Fruit fly (Drosophila melanogaster): ENCODE measurements around the gene CG11779.
A peak's percentile ranks its signal among the peaks of the same experiment; 100 is the strongest.

The CG11779 gene

dm6 chr3R:19151848-19152787, 7.6 kb downstream of the CG11779 start (continued):
- no peak for TF ChIP-seq CG3163 (GFP tag; optimal IDR thresholded peaks at IDR 0.05)
- no peak for TF ChIP-seq CG16779 (GFP tag; IDR thresholded peaks at IDR 0.05)
- no peak for TF ChIP-seq CkIIα-i1 (GFP tag; IDR thresholded peaks at IDR 0.05)
- no peak for TF ChIP-seq CG17568 (GFP tag; optimal IDR thresholded peaks at IDR 0.05)
- no peak for TF ChIP-seq Elba2 (GFP tag; optimal IDR thresholded peaks at IDR 0.05)
- TF ChIP-seq CG10274 (GFP tag; optimal IDR thresholded peaks at IDR 0.05), result no peak
- TF ChIP-seq prd (optimal IDR thresholded peaks at IDR 0.05), result no peak
- TF ChIP-seq prd (GFP tag; IDR thresholded peaks at IDR 0.05), result peak; percentile 72; the same call in 2 of the 3 replicates
- TF ChIP-seq fd96Cb (tag; optimal IDR thresholded peaks at IDR 0.05), result peak; percentile 21
- TF ChIP-seq fd64A (GFP tag; optimal IDR thresholded peaks at IDR 0.05), result no peak
- TF ChIP-seq CG18476 (GFP tag; optimal IDR thresholded peaks at IDR 0.05), result no peak
- TF ChIP-seq CG7963 (GFP tag; IDR thresholded peaks at IDR 0.05; ENCODE audit: partially characterized antibody), result no peak
- TF ChIP-seq CG7786 (GFP tag; optimal IDR thresholded peaks at IDR 0.05), result no peak
- peak; percentile 9 for TF ChIP-seq CG15011 (GFP tag; optimal IDR thresholded peaks at IDR 0.05)
- no peak for TF ChIP-seq HmgZ (tag; optimal IDR thresholded peaks at IDR 0.05)
- TF ChIP-seq CG3281 (GFP tag; optimal IDR thresholded peaks at IDR 0.05), result peak; percentile 31
- TF ChIP-seq kah (GFP tag; optimal IDR thresholded peaks at IDR 0.05), result no peak
- no peak for TF ChIP-seq lov (optimal IDR thresholded peaks at IDR 0.05)
- TF ChIP-seq lov (GFP tag; IDR thresholded peaks at IDR 0.05), result 0 out of 3 replicates have a peak, but pooled peaks have one; percentile 13
- TF ChIP-seq Jarid2 (GFP tag; optimal IDR thresholded peaks at IDR 0.05), result no peak
- no peak for TF ChIP-seq CG9609 (GFP tag; optimal IDR thresholded peaks at IDR 0.05)
- peak; percentile 32 for TF ChIP-seq cwo (GFP tag; optimal IDR thresholded peaks at IDR 0.05)
- peak; percentile 19 for TF ChIP-seq Ssrp (tag; optimal IDR thresholded peaks at IDR 0.05)
- no peak for TF ChIP-seq CG6654 (GFP tag; optimal IDR thresholded peaks at IDR 0.05)
- TF ChIP-seq wek (GFP tag; optimal IDR thresholded peaks at IDR 0.05), result no peak
- TF ChIP-seq CG8281 (tag; optimal IDR thresholded peaks at IDR 0.05), result no peak
- TF ChIP-seq onecut (GFP tag; IDR thresholded peaks at IDR 0.05), result no peak
- no peak for TF ChIP-seq stwl (tag; optimal IDR thresholded peaks at IDR 0.05)
- TF ChIP-seq hkb (optimal IDR thresholded peaks at IDR 0.05), result no peak
- TF ChIP-seq hkb (GFP tag; IDR thresholded peaks at IDR 0.05), result peak; percentile 59
- TF ChIP-seq Tbp (GFP tag; optimal IDR thresholded peaks at IDR 0.05), result no peak
- no peak for TF ChIP-seq tna (GFP tag; IDR thresholded peaks at IDR 0.05; ENCODE audit: partially characterized antibody)
- no peak for TF ChIP-seq Trl (optimal IDR thresholded peaks at IDR 0.05)
- no peak for TF ChIP-seq Trl (GFP tag; optimal IDR thresholded peaks at IDR 0.05)
- TF ChIP-seq cas (GFP tag; IDR thresholded peaks at IDR 0.05), result no peak
- TF ChIP-seq Atf-2 (GFP tag; optimal IDR thresholded peaks at IDR 0.05), result no peak
- no peak for TF ChIP-seq sr (GFP tag; IDR thresholded peaks at IDR 0.05)
- no peak for TF ChIP-seq seq (GFP tag; IDR thresholded peaks at IDR 0.05)
- TF ChIP-seq bowl (GFP tag; IDR thresholded peaks at IDR 0.05), result no peak
- TF ChIP-seq CG2129 (GFP tag; IDR thresholded peaks at IDR 0.05; ENCODE audit: partially characterized antibody), result no peak
- TF ChIP-seq CG7745 (tag; optimal IDR thresholded peaks at IDR 0.05), result no peak
- TF ChIP-seq CG10147 (GFP tag; optimal IDR thresholded peaks at IDR 0.05), result peak; percentile 19
- no peak for TF ChIP-seq chn (GFP tag; optimal IDR thresholded peaks at IDR 0.05)
- TF ChIP-seq ATbp (GFP tag; optimal IDR thresholded peaks at IDR 0.05), result peak; percentile 9
- no peak for TF ChIP-seq CG4617 (GFP tag; optimal IDR thresholded peaks at IDR 0.05; ENCODE audit: borderline replicate concordance)
- TF ChIP-seq Dad (GFP tag; optimal IDR thresholded peaks at IDR 0.05), result no peak
- no peak for TF ChIP-seq kay (GFP tag; optimal IDR thresholded peaks at IDR 0.05)
- TF ChIP-seq vfl (GFP tag; optimal IDR thresholded peaks at IDR 0.05), result no peak
- no peak for TF ChIP-seq CG10979 (tag; optimal IDR thresholded peaks at IDR 0.05)
- peak; percentile 78 for TF ChIP-seq vvl (GFP tag; IDR thresholded peaks at IDR 0.05)

Data from whole organism, embryonic.